Worm (Caenorhabditis elegans) whole organism, L3 larva: ENCODE measurements around the gene F45H10.5.

Experiments used
- R02D3.7 ChIP-seq: fragments of 150-350 bp; optimal IDR thresholded peaks from 2 replicates; lab custom pipeline; 2014; ENCODE audit warnings: missing biosample characterization, missing genetic modification characterization
- ZK546.5 ChIP-seq: sonication (generic microtip); optimal IDR thresholded peaks from 2 replicates; lab custom pipeline; 2017; ENCODE audit warnings: missing biosample characterization, missing genetic modification characterization
- aly-2 ChIP-seq: fragments of 150-350 bp; optimal IDR thresholded peaks from 2 replicates; lab custom pipeline; 2014; ENCODE audit warnings: missing biosample characterization, missing genetic modification characterization
- ama-1 ChIP-seq: fragments of 150-350 bp; optimal IDR thresholded peaks from 2 replicates; lab custom pipeline; 2018
- ceh-16 ChIP-seq: sonication (generic microtip); optimal IDR thresholded peaks from 2 replicates; lab custom pipeline; 2017; ENCODE audit warnings: missing biosample characterization, missing genetic modification characterization
- ceh-28 ChIP-seq: fragments of 150-350 bp; optimal IDR thresholded peaks from 2 replicates; lab custom pipeline; 2014; ENCODE audit warnings: missing biosample characterization, missing genetic modification reagents, missing genetic modification characterization
- ceh-82 ChIP-seq: fragments of 150-350 bp; optimal IDR thresholded peaks from 2 replicates; lab custom pipeline; 2014; ENCODE audit warnings: missing biosample characterization, missing genetic modification characterization
- ceh-9 ChIP-seq: sonication (generic microtip); optimal IDR thresholded peaks from 2 replicates; lab custom pipeline; 2018; ENCODE audit warnings: missing biosample characterization, missing genetic modification characterization
- daf-12 ChIP-seq: fragments of 150-350 bp; optimal IDR thresholded peaks from 2 replicates; lab custom pipeline; 2014; ENCODE audit warnings: missing biosample characterization, missing genetic modification reagents, missing genetic modification characterization
- egl-27 ChIP-seq: sonication (generic microtip); optimal IDR thresholded peaks from 4 replicates; lab custom pipeline; 2017; ENCODE audit warnings: missing biosample characterization, missing genetic modification reagents, missing genetic modification characterization
- egl-5 ChIP-seq: fragments of 150-350 bp; optimal IDR thresholded peaks from 2 replicates; lab custom pipeline; 2017; ENCODE audit warnings: missing biosample characterization, missing genetic modification reagents, missing genetic modification characterization, inconsistent platforms
- elt-1 ChIP-seq: fragments of 150-350 bp; optimal IDR thresholded peaks from 2 replicates; lab custom pipeline; 2014; ENCODE audit warnings: missing biosample characterization, missing genetic modification characterization
- elt-2 ChIP-seq: sonication (generic microtip); optimal IDR thresholded peaks from 2 replicates; lab custom pipeline; 2016; ENCODE audit warnings: missing genetic modification reagents, mild to moderate bottlenecking, missing genetic modification characterization, missing compliant biosample characterization
- elt-3 ChIP-seq, 3 experiments: fragments of 150-350 bp in 1 of 3; sonication (generic microtip) in 2 of 3; optimal IDR thresholded peaks; 2 replicates in 2 of 3; 4 replicates in 1 of 3; lab custom pipeline; 2014 to 2017; ENCODE audit warnings: missing biosample characterization in 3 of 3, missing genetic modification characterization in 3 of 3
- eor-1 ChIP-seq, 2 experiments: fragments of 150-350 bp; optimal IDR thresholded peaks; 2 replicates each; lab custom pipeline; 2014 to 2018; ENCODE audit warnings: missing biosample characterization in 2 of 2, missing genetic modification characterization in 2 of 2
- fkh-10 ChIP-seq: sonication (generic microtip); optimal IDR thresholded peaks from 2 replicates; lab custom pipeline; 2017; ENCODE audit warnings: missing biosample characterization, missing genetic modification reagents, missing genetic modification characterization
- fkh-2 ChIP-seq: fragments of 150-350 bp; optimal IDR thresholded peaks from 2 replicates; lab custom pipeline; 2014; ENCODE audit warnings: missing biosample characterization, missing genetic modification reagents, missing genetic modification characterization
- fos-1 ChIP-seq: fragments of 150-350 bp; optimal IDR thresholded peaks from 2 replicates; lab custom pipeline; 2014; ENCODE audit warnings: missing biosample characterization, missing genetic modification characterization
- hmg-11 ChIP-seq: sonication (generic microtip); optimal IDR thresholded peaks from 2 replicates; lab custom pipeline; 2016; ENCODE audit warnings: missing genetic modification characterization, missing compliant biosample characterization
- jun-1 ChIP-seq: fragments of 150-350 bp; optimal IDR thresholded peaks from 2 replicates; lab custom pipeline; 2014; ENCODE audit warnings: missing biosample characterization, missing genetic modification reagents, missing genetic modification characterization
- lin-15B ChIP-seq: fragments of 150-350 bp; optimal IDR thresholded peaks from 2 replicates; lab custom pipeline; 2014; ENCODE audit warnings: missing biosample characterization, missing genetic modification characterization
- lin-39 ChIP-seq: fragments of 150-350 bp; optimal IDR thresholded peaks from 2 replicates; lab custom pipeline; 2018; ENCODE audit warnings: missing biosample characterization, missing genetic modification reagents, missing genetic modification characterization
- lsy-12 ChIP-seq: sonication (generic microtip); optimal IDR thresholded peaks from 2 replicates; lab custom pipeline; 2016; ENCODE audit warnings: mild to moderate bottlenecking, missing genetic modification characterization, missing compliant biosample characterization
- mdl-1 ChIP-seq: fragments of 150-350 bp; optimal IDR thresholded peaks from 2 replicates; lab custom pipeline; 2014; ENCODE audit warnings: missing biosample characterization, missing genetic modification characterization
- mml-1 ChIP-seq: fragments of 150-350 bp; sonication (generic microtip); optimal IDR thresholded peaks from 3 replicates; lab custom pipeline; 2014; ENCODE audit warnings: missing biosample characterization, missing genetic modification characterization
- nfya-1 ChIP-seq: sonication (generic microtip); optimal IDR thresholded peaks from 2 replicates; lab custom pipeline; 2017; ENCODE audit warnings: missing genetic modification characterization, mild to moderate bottlenecking, missing compliant biosample characterization, antibody characterized with exemption, moderate library complexity; ENCODE audit not compliant: insufficient read depth
- nhr-11 ChIP-seq: fragments of 150-350 bp; optimal IDR thresholded peaks from 2 replicates; lab custom pipeline; 2014; ENCODE audit warnings: missing biosample characterization, missing genetic modification characterization
- nhr-12 ChIP-seq: fragments of 150-350 bp; optimal IDR thresholded peaks from 2 replicates; lab custom pipeline; 2014; ENCODE audit warnings: missing biosample characterization, missing genetic modification characterization
- nhr-23 ChIP-seq: fragments of 150-350 bp; optimal IDR thresholded peaks from 2 replicates; lab custom pipeline; 2014; ENCODE audit warnings: missing biosample characterization, missing genetic modification reagents, missing genetic modification characterization
- nhr-237 ChIP-seq: fragments of 150-350 bp; optimal IDR thresholded peaks from 2 replicates; lab custom pipeline; 2014; ENCODE audit warnings: missing biosample characterization, missing genetic modification characterization
- nhr-25 ChIP-seq: sonication (generic microtip); optimal IDR thresholded peaks from 2 replicates; lab custom pipeline; 2017; ENCODE audit warnings: missing biosample characterization, missing genetic modification characterization
- nhr-28 ChIP-seq: fragments of 150-350 bp; optimal IDR thresholded peaks from 2 replicates; lab custom pipeline; 2014; ENCODE audit warnings: missing biosample characterization, missing genetic modification characterization
- nhr-43 ChIP-seq: sonication (generic microtip); optimal IDR thresholded peaks from 2 replicates; lab custom pipeline; 2016; ENCODE audit warnings: mild to moderate bottlenecking, missing genetic modification characterization, missing compliant biosample characterization; ENCODE audit not compliant: poor library complexity, severe bottlenecking
- nhr-67 ChIP-seq: fragments of 150-350 bp; optimal IDR thresholded peaks from 2 replicates; lab custom pipeline; 2014; ENCODE audit warnings: missing biosample characterization, missing genetic modification characterization
- nhr-76 ChIP-seq: fragments of 150-350 bp; sonication (generic microtip); optimal IDR thresholded peaks from 5 replicates; lab custom pipeline; 2014; ENCODE audit warnings: missing biosample characterization, missing genetic modification characterization
- nhr-77 ChIP-seq: fragments of 150-350 bp; optimal IDR thresholded peaks from 2 replicates; lab custom pipeline; 2014; ENCODE audit warnings: missing biosample characterization, missing genetic modification characterization
- pha-4 ChIP-seq: fragments of 150-350 bp; optimal IDR thresholded peaks from 2 replicates; lab custom pipeline; 2014; ENCODE audit warnings: missing biosample characterization, missing genetic modification reagents, missing genetic modification characterization
- pqm-1 ChIP-seq: fragments of 150-350 bp; optimal IDR thresholded peaks from 2 replicates; lab custom pipeline; 2017; ENCODE audit warnings: missing biosample characterization, missing genetic modification characterization, inconsistent platforms
- sea-2 ChIP-seq: fragments of 150-350 bp; sonication (generic microtip); optimal IDR thresholded peaks from 4 replicates; lab custom pipeline; 2014; ENCODE audit warnings: missing biosample characterization, missing genetic modification reagents, missing genetic modification characterization
- skn-1 ChIP-seq: fragments of 150-350 bp; optimal IDR thresholded peaks from 2 replicates; lab custom pipeline; 2014; ENCODE audit warnings: missing biosample characterization, missing genetic modification characterization
- snpc-4 ChIP-seq: fragments of 150-350 bp; optimal IDR thresholded peaks from 2 replicates; lab custom pipeline; 2014; ENCODE audit warnings: missing biosample characterization, missing genetic modification characterization
- tbx-2 ChIP-seq: sonication (generic microtip); optimal IDR thresholded peaks from 2 replicates; lab custom pipeline; 2016; ENCODE audit warnings: mild to moderate bottlenecking, missing genetic modification characterization, missing compliant biosample characterization
- unc-39 ChIP-seq: sonication (generic microtip); optimal IDR thresholded peaks from 4 replicates; lab custom pipeline; 2017; ENCODE audit warnings: missing biosample characterization, missing genetic modification characterization
- unc-62 ChIP-seq: fragments of 150-350 bp; sonication (generic microtip); optimal IDR thresholded peaks from 4 replicates; lab custom pipeline; 2014; ENCODE audit warnings: missing biosample characterization, missing genetic modification reagents, missing genetic modification characterization
- zag-1 ChIP-seq: fragments of 150-350 bp; optimal IDR thresholded peaks from 2 replicates; lab custom pipeline; 2014; ENCODE audit warnings: missing biosample characterization, missing genetic modification characterization
- ztf-11 ChIP-seq: fragments of 150-350 bp; optimal IDR thresholded peaks from 2 replicates; lab custom pipeline; 2014; ENCODE audit warnings: missing biosample characterization, missing genetic modification characterization
- ztf-4 ChIP-seq: fragments of 150-350 bp; optimal IDR thresholded peaks from 2 replicates; lab custom pipeline; 2014; ENCODE audit warnings: missing biosample characterization, missing genetic modification characterization

Gene F45H10.5

DNA sequence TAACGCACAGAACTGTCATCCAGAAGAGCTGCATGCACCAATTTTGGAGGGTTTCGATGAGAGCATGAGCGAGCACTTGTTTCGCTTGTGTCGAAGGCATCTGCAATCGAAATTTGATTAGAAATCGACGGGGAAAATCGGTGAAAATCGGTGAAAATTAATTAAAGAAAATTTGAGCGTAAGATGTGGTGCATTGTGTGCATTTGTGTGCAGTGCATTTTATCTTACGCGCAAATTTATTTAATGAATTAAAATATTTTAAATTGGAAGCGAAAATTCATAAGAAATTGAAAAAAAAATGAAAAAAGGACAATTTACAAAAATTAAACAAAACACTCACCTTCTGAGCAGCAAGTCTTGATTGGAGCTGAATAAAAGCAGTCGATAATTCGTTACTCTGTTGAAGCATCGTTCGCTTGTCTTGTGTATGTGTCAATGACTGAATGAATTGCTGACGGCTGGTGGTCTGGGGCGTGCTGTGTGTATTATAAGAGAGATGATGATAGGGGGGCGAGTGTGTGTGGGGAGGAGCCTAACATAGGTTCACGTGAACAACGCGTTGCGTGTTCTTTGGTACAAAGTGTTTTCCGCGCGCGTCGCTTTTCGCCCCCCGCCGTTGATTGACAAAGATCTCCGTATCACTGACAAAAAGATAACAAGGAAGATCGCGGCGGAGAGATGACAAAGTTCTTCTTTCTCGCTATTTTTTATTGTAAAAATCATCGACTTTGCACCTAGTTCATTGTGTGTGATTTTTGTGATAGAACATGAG lies 39.9 kb upstream of the F45H10.5 start:
- TF ChIP-seq nfya-1 (peak; percentile 74), nhr-43 (tag; lab: Kevin White, UChicago) (peak; percentile 94), fkh-2 (tag; lab: Kevin White, UChicago) (no peak), ama-1 (peak; percentile 97), nhr-25 (tag; lab: Kevin White, UChicago) (peak; percentile 84), snpc-4 (tag; lab: Kevin White, UChicago) (peak; percentile 61), elt-2 (tag; lab: Kevin White, UChicago) (peak; percentile 97), nhr-12 (tag; lab: Kevin White, UChicago) (no peak), nhr-77 (tag; lab: Kevin White, UChicago) (no peak), ceh-28 (tag; lab: Kevin White, UChicago) (peak; percentile 59), eor-1 (tag; optimal IDR thresholded peaks at IDR 0.05; lab: Kevin White, UChicago) (no peak), ceh-82 (tag; lab: Kevin White, UChicago) (no peak), daf-12 (tag; lab: Kevin White, UChicago) (no peak), fkh-10 (GFP tag; lab: Kevin White, UChicago) (no peak), ceh-16 (tag; lab: Kevin White, UChicago) (no peak), skn-1 (peak; percentile 81), nhr-67 (tag; lab: Kevin White, UChicago) (no peak), lsy-12 (tag; lab: Kevin White, UChicago) (peak; percentile 32), unc-39 (tag; lab: Kevin White, UChicago) (no peak), egl-5 (no peak), nhr-11 (tag; lab: Kevin White, UChicago) (peak; percentile 58), egl-27 (tag; lab: Kevin White, UChicago) (peak; percentile 84), zag-1 (no peak), nhr-76 (tag; lab: Kevin White, UChicago) (no peak), mml-1 (tag; lab: Kevin White, UChicago) (peak; percentile 88), nhr-28 (tag; lab: Kevin White, UChicago) (no peak), hmg-11 (tag; lab: Kevin White, UChicago) (peak; percentile 7), pqm-1 (tag; lab: Kevin White, UChicago) (peak; percentile 87), ztf-11 (tag; lab: Kevin White, UChicago) (no peak), elt-3 (tag; optimal IDR thresholded peaks at IDR 0.05; lab: Kevin White, UChicago) (peak in 2 of 3 experiments; percentile 5 to 89), lin-39 (peak; percentile 90), elt-1 (tag; lab: Kevin White, UChicago) (peak; percentile 70), mdl-1 (peak; percentile 75), fos-1 (peak; percentile 2), ztf-4 (tag; lab: Kevin White, UChicago) (no peak), jun-1 (peak; percentile 86), nhr-23 (tag; lab: Kevin White, UChicago) (peak; percentile 82), ZK546.5 (tag; lab: Kevin White, UChicago) (no peak), unc-62 (GFP tag; lab: Kevin White, UChicago) (peak; percentile 76), aly-2 (no peak), ceh-9 (tag; lab: Kevin White, UChicago) (no peak), pha-4 (tag; lab: Kevin White, UChicago) (peak; percentile 19), sea-2 (GFP tag; lab: Kevin White, UChicago) (no peak), tbx-2 (tag; lab: Kevin White, UChicago) (peak; percentile 37), nhr-237 (tag; lab: Kevin White, UChicago) (no peak), lin-15B (tag; lab: Kevin White, UChicago) (peak; percentile 22), R02D3.7 (tag; lab: Kevin White, UChicago) (peak; percentile 4)
- TF ChIP-seq, all 47 proteins: peak for 26
